Worm (Caenorhabditis elegans): ENCODE results near the gene str-114.

- TF ChIP-seq ceh-16 (tag; optimal IDR thresholded peaks at IDR 0.05) (no peak), nhr-76 (tag; optimal IDR thresholded peaks at IDR 0.05) (no peak), lin-15B (tag; optimal IDR thresholded peaks at IDR 0.05) (no peak), mdl-1 (tag; optimal IDR thresholded peaks at IDR 0.05) (no peak), zag-1 (tag; optimal IDR thresholded peaks at IDR 0.05) (no peak), egl-27 (tag; optimal IDR thresholded peaks at IDR 0.05) (no peak), fos-1 (tag; optimal IDR thresholded peaks at IDR 0.05) (no peak), snpc-4 (tag; optimal IDR thresholded peaks at IDR 0.05) (no peak), ama-1 (optimal IDR thresholded peaks at IDR 0.05) (no peak), nhr-28 (tag; optimal IDR thresholded peaks at IDR 0.05) (no peak), jun-1 (tag; optimal IDR thresholded peaks at IDR 0.05) (no peak), daf-12 (tag; optimal IDR thresholded peaks at IDR 0.05) (no peak)
These were observed 35.2 kb upstream of the str-114 start, which contains the start of gene T22F3.11 for ce11 chrV:3614397-3614796.

All from whole organism, L3 larva.